Worm (Caenorhabditis elegans): ENCODE measurements around the gene cdh-10.
A peak's percentile ranks its signal among the peaks of the same experiment; 100 is the strongest.

cdh-10 gene

DNA sequence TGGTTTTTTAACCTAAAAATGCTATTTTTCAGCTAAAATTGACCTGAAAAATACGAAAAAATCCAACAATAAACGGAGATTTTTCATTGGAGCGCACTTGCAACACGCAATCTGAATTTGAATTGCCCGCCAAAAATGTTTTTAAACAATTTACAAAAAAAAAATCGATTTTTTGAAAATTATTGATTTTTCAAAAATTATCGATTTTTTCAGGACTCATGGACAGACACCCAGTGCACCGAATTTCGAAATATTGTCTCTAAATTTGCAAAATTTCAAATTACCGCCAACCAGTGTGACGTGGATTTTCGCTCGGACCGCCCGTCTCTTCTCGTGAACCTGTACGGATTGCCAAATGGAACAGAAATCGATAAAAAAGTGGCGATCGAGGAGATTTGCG is 71.4 kb downstream of the cdh-10 start:
- no peak for TF ChIP-seq ceh-79 (tag; optimal IDR thresholded peaks at IDR 0.05)
- TF ChIP-seq C06A6.2 (GFP tag; conservative IDR thresholded peaks at IDR 0.05): no peak
- TF ChIP-seq sptf-2 (GFP tag; optimal IDR thresholded peaks at IDR 0.05): no peak
- no peak for TF ChIP-seq cebp-1 (GFP tag; IDR thresholded peaks at IDR 0.05)
- TF ChIP-seq cebp-1 (tag; optimal IDR thresholded peaks at IDR 0.05): no peak
- no peak for TF ChIP-seq aptf-2 (GFP tag; conservative IDR thresholded peaks at IDR 0.05)
- no peak for TF ChIP-seq B0336.3 (GFP tag; IDR thresholded peaks at IDR 0.05)
- no peak for TF ChIP-seq F37B4.10 (GFP tag; IDR thresholded peaks at IDR 0.05)
- no peak for TF ChIP-seq xnd-1 (tag; optimal IDR thresholded peaks at IDR 0.05)
- TF ChIP-seq nhr-120 (GFP tag; IDR thresholded peaks at IDR 0.05): no peak
- TF ChIP-seq nfyb-1 (GFP tag; IDR thresholded peaks at IDR 0.05): no peak
- TF ChIP-seq Y95B8A.8 (GFP tag; IDR thresholded peaks at IDR 0.05): no peak
- no peak for TF ChIP-seq madf-8 (GFP tag; conservative IDR thresholded peaks at IDR 0.05)
- TF ChIP-seq F55B11.4 (tag; optimal IDR thresholded peaks at IDR 0.05; ENCODE audit: borderline replicate concordance, insufficient read depth): no peak
- TF ChIP-seq lsl-1 (GFP tag; optimal IDR thresholded peaks at IDR 0.05): no peak
- TF ChIP-seq bed-2 (GFP tag; IDR thresholded peaks at IDR 0.05): no peak
- no peak for TF ChIP-seq snpc-3.4 (tag; optimal IDR thresholded peaks at IDR 0.05)
- no peak for TF ChIP-seq ccch-3 (GFP tag; optimal IDR thresholded peaks at IDR 0.05)

DNA sequence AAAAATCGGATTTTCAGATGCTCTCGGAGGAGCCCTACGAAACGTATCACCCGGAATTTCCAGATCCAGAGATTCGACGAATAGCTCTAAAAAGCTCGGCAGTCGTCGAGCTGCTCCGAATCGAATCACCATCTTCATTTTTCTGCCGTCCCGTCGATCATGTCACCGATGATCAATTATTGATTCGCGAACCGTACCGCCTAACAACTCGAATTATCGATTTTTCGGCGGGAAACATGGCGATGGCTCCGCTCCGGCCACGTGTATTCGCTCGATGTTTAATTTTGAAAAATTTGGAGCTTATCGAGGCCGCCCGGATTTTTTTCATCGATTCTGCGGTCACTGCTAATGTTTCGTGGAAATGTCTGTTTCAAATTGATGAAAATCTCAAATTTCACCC is 72.4 kb downstream of the cdh-10 start, which contains the start of gene eri-5:
TSS of gene eri-5 (plus strand) at position 18 of the 400 bp plus-strand sequence.
- TF ChIP-seq F57C9.4 (tag; optimal IDR thresholded peaks at IDR 0.05) (no peak), lin-54 (GFP tag; optimal IDR thresholded peaks at IDR 0.05) (no peak), F49E8.2 (tag; optimal IDR thresholded peaks at IDR 0.05; ENCODE audit: insufficient read depth) (no peak), pha-4 (tag; optimal IDR thresholded peaks at IDR 0.05) (no peak), nhr-27 (tag; optimal IDR thresholded peaks at IDR 0.05) (no peak), unc-62 (GFP tag; optimal IDR thresholded peaks at IDR 0.05) (no peak), B0035.1 (tag; optimal IDR thresholded peaks at IDR 0.05) (no peak), tbx-9 (tag; optimal IDR thresholded peaks at IDR 0.05; ENCODE audit: borderline replicate concordance) (no peak)

DNA sequence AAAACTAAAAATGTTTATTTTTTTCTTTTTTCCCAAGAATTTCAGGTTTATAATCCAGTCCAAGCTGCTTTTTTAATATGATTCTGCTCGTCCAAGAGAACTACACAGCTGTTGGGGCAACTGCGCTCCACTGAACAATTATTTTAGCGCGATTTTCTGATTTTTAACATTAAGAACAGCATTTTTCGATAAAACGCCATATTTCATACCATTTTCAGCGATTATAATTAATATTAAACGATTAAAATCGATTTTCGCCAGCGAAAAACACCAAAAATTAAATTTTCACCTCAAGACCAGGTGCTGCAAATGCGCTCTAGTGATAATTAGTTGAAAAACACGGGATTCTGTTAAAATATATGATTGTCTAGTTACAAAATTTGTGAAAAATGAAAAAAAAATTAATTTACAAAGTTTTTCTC is 72.9 kb downstream of the cdh-10 start:
- TF ChIP-seq egl-44 (GFP tag; IDR thresholded peaks at IDR 0.05): no peak
- TF ChIP-seq lsl-1 (GFP tag; optimal IDR thresholded peaks at IDR 0.05): peak; percentile 39
- peak; percentile 62; the same call in 1 of the 2 replicates for TF ChIP-seq hsf-1 (GFP tag; IDR thresholded peaks at IDR 0.05)
- no peak for TF ChIP-seq ceh-27 (GFP tag; optimal IDR thresholded peaks at IDR 0.05)
- TF ChIP-seq hlh-26 (GFP tag; conservative IDR thresholded peaks at IDR 0.05): no peak
- no peak for TF ChIP-seq die-1 (tag; optimal IDR thresholded peaks at IDR 0.05)
- TF ChIP-seq ceh-58 (GFP tag; IDR thresholded peaks at IDR 0.05): no peak
- TF ChIP-seq ceh-40 (GFP tag; IDR thresholded peaks at IDR 0.05): no peak
- peak; percentile 26 for TF ChIP-seq F23B12.7 (tag; optimal IDR thresholded peaks at IDR 0.05; ENCODE audit: insufficient read depth)
- peak; percentile 41; the same call in 1 of the 2 replicates for TF ChIP-seq D2030.7 (GFP tag; IDR thresholded peaks at IDR 0.05)
- peak; percentile 36 for TF ChIP-seq ceh-79 (tag; optimal IDR thresholded peaks at IDR 0.05)
- TF ChIP-seq ztf-26 (tag; optimal IDR thresholded peaks at IDR 0.05): peak; percentile 60
- peak; percentile 68 for TF ChIP-seq repo-1 (tag; optimal IDR thresholded peaks at IDR 0.05)
- peak; percentile 57; the same call in 1 of the 2 replicates for TF ChIP-seq attf-6 (GFP tag; IDR thresholded peaks at IDR 0.05)
- TF ChIP-seq nfya-1 (tag; optimal IDR thresholded peaks at IDR 0.05; ENCODE audit: borderline replicate concordance, insufficient read depth): no peak
- no peak for TF ChIP-seq B0019.2 (GFP tag; conservative IDR thresholded peaks at IDR 0.05)
- peak; percentile 48 for TF ChIP-seq tbp1 (GFP tag; optimal IDR thresholded peaks at IDR 0.05)
- TF ChIP-seq mel-28 (tag; optimal IDR thresholded peaks at IDR 0.05; ENCODE audit: borderline replicate concordance): no peak
- TF ChIP-seq efl-1 (GFP tag; optimal IDR thresholded peaks at IDR 0.05): peak; percentile 45
- no peak for TF ChIP-seq sdz-38 (tag; optimal IDR thresholded peaks at IDR 0.05)
- TF ChIP-seq K12H6.12 (tag; optimal IDR thresholded peaks at IDR 0.05): peak; percentile 19
- TF ChIP-seq rec-8 (tag; optimal IDR thresholded peaks at IDR 0.05): no peak
- TF ChIP-seq mes-4 (tag; optimal IDR thresholded peaks at IDR 0.05): no peak
